Fruit fly (Drosophila melanogaster) ovary, adult (tissue): ENCODE results near the gene Dr.

Source experiments
- CG17801 ChIP-seq: fragments of 200-800 bp; optimal IDR thresholded peaks from 2 replicates; lab custom pipeline; 2019; ENCODE audit warnings: missing biosample characterization, mild to moderate bottlenecking, missing genetic modification characterization, moderate library complexity; ENCODE audit not compliant: partially characterized antibody

Dr gene

DNA sequence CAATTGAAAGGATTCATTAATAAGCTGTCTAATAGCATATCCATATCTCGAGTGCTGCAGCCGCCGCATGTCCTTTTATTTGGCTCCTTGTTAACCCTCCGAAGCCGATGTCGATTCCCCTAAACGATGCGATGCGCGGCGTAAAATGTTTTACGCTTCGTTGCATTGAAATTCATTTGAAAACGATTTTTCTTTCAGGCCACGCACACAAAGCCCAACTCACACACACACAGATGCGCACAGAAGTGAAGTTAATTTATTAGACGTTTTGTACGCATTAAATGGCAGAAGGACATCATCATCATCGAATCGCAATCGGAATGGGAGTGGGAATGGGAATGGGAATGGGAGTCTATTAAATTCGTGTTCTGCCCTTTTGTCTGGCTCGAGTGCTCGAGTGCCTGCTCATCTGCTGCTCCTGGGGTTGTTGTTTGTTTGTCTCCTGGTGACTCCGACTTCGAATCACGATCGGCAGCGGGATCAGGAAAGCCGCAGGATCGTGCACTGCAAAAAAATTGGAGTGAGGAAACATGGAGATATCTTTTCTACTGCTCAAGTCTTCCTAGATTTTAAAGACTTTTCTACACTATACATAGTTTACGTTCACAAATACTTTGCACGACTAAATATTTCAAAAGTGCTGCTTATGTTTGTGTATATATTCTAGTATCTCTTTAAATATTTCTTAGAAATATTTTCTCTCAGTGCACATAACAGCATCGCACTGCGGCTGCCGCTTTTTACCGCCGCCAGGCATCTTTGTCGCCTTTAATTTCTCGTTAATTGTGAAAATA is 15.0 kb upstream of the Dr start:
- TF ChIP-seq CG17801 (GFP tag; lab: Kevin White, UChicago) = no peak

DNA sequence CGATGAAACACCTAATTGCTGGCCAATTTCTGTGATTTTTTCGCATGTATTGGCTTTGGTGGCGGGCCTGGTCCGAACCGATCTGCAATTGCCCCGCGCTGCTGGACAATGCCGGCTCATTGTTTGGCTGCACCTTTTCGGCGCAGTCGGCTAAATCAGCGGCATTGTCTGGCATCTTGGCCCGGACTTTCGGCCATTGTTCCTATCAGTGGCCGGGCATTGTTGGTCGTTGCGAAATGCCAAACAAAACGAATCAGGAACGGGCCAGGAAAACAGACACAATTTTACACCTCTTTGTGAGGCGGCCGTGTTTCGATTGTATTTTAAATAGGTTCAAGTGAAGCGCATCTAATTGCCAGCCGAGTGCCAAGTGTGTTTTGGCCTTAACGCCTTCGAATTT is 11.0 kb upstream of the Dr start:
- no peak for TF ChIP-seq CG17801 (GFP tag; lab: Kevin White, UChicago)

DNA sequence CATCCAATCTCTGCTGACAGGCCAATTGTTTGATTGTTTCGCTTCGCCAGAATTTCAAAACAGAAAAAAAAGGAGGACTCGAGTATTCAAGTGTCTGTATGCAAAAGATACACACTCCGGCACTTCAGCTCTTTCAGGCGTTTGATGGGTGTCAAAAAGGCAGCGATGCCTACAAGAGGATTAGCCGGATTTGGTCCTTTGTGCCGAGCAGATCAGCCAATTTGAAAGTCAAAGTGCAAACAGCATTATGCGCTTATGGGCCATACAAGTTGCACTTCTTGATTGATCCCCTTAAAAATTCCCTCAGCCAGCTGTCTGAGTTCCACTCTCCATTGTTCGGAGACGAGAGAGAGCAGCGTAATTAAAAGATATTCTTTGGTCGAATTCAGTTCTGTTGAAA is 9.8 kb upstream of the Dr start:
- no peak for TF ChIP-seq CG17801 (GFP tag; lab: Kevin White, UChicago)

DNA sequence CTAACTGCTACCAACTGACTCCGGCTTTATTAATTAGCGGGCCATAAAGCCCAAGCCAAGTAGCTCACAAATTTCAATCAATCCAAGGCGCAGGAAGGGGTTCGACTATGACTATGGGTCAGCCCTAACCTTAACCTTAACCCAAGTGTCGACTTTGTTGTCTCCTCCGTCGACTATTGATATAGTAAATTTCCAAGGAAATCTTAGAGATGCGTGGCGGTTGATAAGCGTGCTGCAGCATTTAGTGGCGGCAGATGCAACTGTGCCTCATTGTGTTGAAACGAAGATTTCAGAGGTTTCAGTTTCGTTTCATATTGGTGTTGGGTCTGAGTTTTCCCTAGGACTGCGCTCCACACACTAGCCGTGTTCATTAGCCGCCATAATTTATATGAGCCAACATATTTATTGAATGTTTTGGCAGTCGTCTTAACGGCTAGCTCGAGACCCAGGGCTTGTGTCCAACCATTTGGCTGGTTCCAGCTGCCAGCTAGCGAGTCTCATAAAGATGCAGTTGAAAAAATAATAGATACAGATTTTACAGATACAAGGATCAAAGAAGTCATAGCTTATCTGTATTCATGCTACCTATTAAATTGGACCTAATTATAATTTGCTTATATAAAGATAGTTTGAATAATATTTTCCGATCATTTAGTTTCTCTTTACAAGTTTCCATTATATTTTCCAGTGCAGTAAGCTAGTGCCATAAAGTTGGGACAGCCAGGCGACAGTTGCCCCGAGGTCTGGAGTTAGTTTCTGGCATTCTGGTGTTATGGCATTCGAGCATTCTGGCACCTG is 8.8 kb upstream of the Dr start:
- no peak for TF ChIP-seq CG17801 (GFP tag; lab: Kevin White, UChicago)

- no peak for TF ChIP-seq CG17801 (GFP tag; lab: Kevin White, UChicago)
Measured at dm6 chr3R:29547983-29548382, 8.2 kb upstream of the Dr start.

dm6 chr3R:29548751-29549150 is 7.4 kb upstream of the Dr start:
- no peak for TF ChIP-seq CG17801 (GFP tag; lab: Kevin White, UChicago)

dm6 chr3R:29549157-29549556 is 7.0 kb upstream of the Dr start:
- no peak for TF ChIP-seq CG17801 (GFP tag; lab: Kevin White, UChicago)

DNA sequence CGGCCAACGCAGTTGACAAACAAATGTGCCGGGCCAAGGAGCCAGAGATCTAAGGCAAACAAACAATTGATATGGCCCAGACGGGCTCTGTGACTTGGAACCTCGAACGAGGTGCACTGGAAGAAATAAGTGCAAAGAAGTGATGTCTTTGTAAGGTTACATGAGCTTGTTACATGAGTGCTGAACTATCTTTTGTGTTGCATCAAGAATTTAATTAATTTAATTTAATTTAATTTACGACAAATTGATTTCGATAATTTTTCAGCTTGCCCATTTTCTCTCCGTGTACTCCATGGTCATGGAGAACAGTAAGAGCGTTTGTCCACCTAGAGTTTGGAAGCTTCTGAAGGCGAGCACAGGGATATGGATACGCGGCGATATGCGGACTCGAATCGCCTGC is 6.2 kb upstream of the Dr start:
- no peak for TF ChIP-seq CG17801 (GFP tag; lab: Kevin White, UChicago)

- TF ChIP-seq CG17801 (GFP tag; lab: Kevin White, UChicago) = no peak
Measured at dm6 chr3R:29550735-29551134, 5.5 kb upstream of the Dr start.

dm6 chr3R:29552830-29553583 is 3.2 kb upstream of the Dr start:
- no peak for TF ChIP-seq CG17801 (GFP tag; lab: Kevin White, UChicago)

dm6 chr3R:29557555-29557954 is 1.4 kb downstream of the Dr start:
- no peak for TF ChIP-seq CG17801 (GFP tag; lab: Kevin White, UChicago)

DNA sequence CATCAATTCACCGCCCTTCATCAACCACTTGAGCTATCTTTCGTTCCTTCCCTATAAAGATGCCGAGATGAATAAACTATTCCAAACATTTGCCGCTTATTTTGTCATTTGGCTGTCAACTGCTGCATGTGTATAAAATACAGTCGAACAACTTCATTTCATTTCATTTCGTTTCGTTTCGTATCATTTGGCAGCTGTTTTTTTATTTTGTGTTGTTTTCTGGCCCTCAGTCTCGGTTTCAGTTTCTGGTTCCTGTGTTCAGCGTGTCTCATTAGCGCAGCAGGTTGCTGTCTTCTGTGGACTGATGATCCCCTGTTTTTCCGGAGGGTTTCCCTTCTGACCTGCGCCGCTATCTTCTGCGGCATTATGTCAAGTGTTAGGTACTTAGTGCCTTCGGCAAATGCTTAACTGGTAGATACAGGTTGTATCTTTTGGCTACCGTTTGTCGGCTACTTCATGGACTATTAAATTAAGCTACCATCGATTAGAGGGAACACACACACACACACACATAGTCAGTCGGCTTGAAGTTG is 3.3 kb downstream of the Dr start:
- no peak for TF ChIP-seq CG17801 (GFP tag; lab: Kevin White, UChicago)

DNA sequence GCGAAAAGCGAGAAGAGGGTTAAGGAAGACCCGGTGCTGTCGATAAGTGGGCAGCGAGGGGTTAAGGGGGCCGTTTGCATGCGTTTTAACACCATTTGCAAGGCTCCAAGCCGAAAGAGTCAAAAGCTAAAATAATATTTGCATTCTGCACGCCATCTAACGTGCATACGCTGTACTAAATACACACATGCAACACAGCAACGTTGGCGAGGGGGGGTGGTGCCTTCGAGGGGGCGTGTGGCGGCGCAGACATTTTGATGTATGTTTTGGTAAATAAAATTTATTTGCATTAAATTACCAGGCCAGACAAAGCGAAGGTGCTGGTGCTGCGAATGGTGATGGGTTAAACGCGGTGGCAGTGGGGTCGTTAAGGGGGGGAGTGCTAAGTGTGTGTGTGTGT is 4.2 kb downstream of the Dr start:
- TF ChIP-seq CG17801 (GFP tag; lab: Kevin White, UChicago) = no peak

DNA sequence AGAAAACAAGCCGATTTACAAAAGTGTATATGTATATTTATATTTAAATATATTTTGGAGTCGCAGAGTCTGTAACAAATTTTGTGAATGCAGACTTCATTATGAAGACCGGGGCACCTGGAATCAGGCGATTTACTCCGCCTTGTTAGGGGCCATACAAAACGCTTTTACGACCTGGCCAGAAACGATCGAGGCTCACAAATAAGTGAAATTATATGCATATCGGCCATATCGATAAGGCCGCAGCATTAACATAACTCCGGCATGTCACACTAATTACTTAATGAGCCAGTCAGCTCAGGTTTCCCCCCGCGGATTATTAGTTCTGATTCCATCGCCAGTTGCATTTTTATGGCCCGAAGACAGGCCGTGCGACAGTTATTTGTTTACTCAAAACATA is 6.4 kb downstream of the Dr start:
- no peak for TF ChIP-seq CG17801 (GFP tag; lab: Kevin White, UChicago)

- no peak for TF ChIP-seq CG17801 (GFP tag; lab: Kevin White, UChicago)
Measured at dm6 chr3R:29565744-29566143, 9.6 kb downstream of the Dr start.
